Fruit fly (Drosophila melanogaster): ENCODE measurements around the gene CG31848.
A peak's percentile ranks its signal among the peaks of the same experiment; 100 is the strongest.

The CG31848 gene

DNA sequence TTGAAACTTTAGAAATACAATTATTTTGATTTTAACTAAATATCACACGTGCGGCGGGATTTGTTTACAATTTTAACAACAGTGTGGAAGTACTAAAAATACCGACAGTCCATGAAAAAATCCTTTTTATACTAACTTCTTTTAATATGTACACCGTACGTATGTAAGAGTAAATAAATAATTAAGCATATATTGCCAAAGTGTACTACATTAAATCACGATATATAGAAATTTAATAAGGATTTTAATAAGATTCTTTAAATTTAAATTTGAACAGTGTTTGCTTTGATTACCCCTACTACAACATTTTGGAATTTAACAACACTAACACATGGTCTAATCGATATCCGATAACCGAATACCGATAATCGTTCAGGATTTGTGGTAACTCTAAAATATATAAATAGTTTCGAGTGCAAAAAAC is 43.4 kb downstream of the CG31848 start, which contains the start of the genes Ski6 and CG16812 (continued):
- TF ChIP-seq CG7745 (tag; optimal IDR thresholded peaks at IDR 0.05), result no peak
- peak; percentile 68 for TF ChIP-seq gsb-n (tag; optimal IDR thresholded peaks at IDR 0.05)
- peak; percentile 83 for TF ChIP-seq CG17568 (GFP tag; optimal IDR thresholded peaks at IDR 0.05)
- peak; percentile 50 for TF ChIP-seq Abd-B (GFP tag; optimal IDR thresholded peaks at IDR 0.05)
- peak; percentile 88 for TF ChIP-seq CG14710 (tag; optimal IDR thresholded peaks at IDR 0.05)
- TF ChIP-seq CG5180 (GFP tag; optimal IDR thresholded peaks at IDR 0.05), result no peak
- peak; percentile 13 for TF ChIP-seq ewg (GFP tag; optimal IDR thresholded peaks at IDR 0.05)
- peak; percentile 43 for TF ChIP-seq dm (GFP tag; optimal IDR thresholded peaks at IDR 0.05)
- TF ChIP-seq Elba2 (GFP tag; optimal IDR thresholded peaks at IDR 0.05), result peak; percentile 29
- TF ChIP-seq fd3F (GFP tag; optimal IDR thresholded peaks at IDR 0.05), result peak; percentile 66
- 0 out of 3 replicates have a peak, but pooled peaks have one; percentile 20 for TF ChIP-seq ci (GFP tag; IDR thresholded peaks at IDR 0.05)
- no peak for TF ChIP-seq bowl (GFP tag; IDR thresholded peaks at IDR 0.05)
- TF ChIP-seq zf30C (GFP tag; optimal IDR thresholded peaks at IDR 0.05), result no peak
- TF ChIP-seq HLH54F (GFP tag; optimal IDR thresholded peaks at IDR 0.05), result no peak
- TF ChIP-seq CG18011 (GFP tag; optimal IDR thresholded peaks at IDR 0.05), result no peak
- TF ChIP-seq fd96Cb (tag; optimal IDR thresholded peaks at IDR 0.05), result peak; percentile 61
- no peak for TF ChIP-seq sc (optimal IDR thresholded peaks at IDR 0.05)
- no peak for TF ChIP-seq sc (GFP tag; optimal IDR thresholded peaks at IDR 0.05)
- no peak for TF ChIP-seq CG18599 (GFP tag; optimal IDR thresholded peaks at IDR 0.05)
- TF ChIP-seq Aef1 (GFP tag; IDR thresholded peaks at IDR 0.05), result peak; percentile 24; the same call in 2 of the 3 replicates
- no peak for TF ChIP-seq slp2 (GFP tag; optimal IDR thresholded peaks at IDR 0.05)
- peak; percentile 50 for TF ChIP-seq pho (GFP tag; optimal IDR thresholded peaks at IDR 0.05)
- no peak for TF ChIP-seq CG6683 (GFP tag; optimal IDR thresholded peaks at IDR 0.05)
- TF ChIP-seq jumu (GFP tag; optimal IDR thresholded peaks at IDR 0.05), result no peak
- TF ChIP-seq B-H1 (GFP tag; IDR thresholded peaks at IDR 0.05), result peak; percentile 26; the same call in 1 of the 3 replicates
- TF ChIP-seq trem (tag; optimal IDR thresholded peaks at IDR 0.05), result peak; percentile 89
- peak; percentile 68 for TF ChIP-seq CG17328 (GFP tag; IDR thresholded peaks at IDR 0.05)
- peak; percentile 57 for TF ChIP-seq Dp (GFP tag; optimal IDR thresholded peaks at IDR 0.05)
- peak; percentile 65 for TF ChIP-seq CG10654 (GFP tag; optimal IDR thresholded peaks at IDR 0.05)
- no peak for TF ChIP-seq lbe (GFP tag; optimal IDR thresholded peaks at IDR 0.05)
- TF ChIP-seq CG30431 (GFP tag; optimal IDR thresholded peaks at IDR 0.05), result no peak
- TF ChIP-seq CG18262 (tag; optimal IDR thresholded peaks at IDR 0.05), result peak; percentile 76
- TF ChIP-seq CG12659 (GFP tag; optimal IDR thresholded peaks at IDR 0.05), result peak; percentile 82
- TF ChIP-seq CG18619 (GFP tag; optimal IDR thresholded peaks at IDR 0.05), result no peak
- no peak for TF ChIP-seq pfk (GFP tag; optimal IDR thresholded peaks at IDR 0.05)
- TF ChIP-seq en (GFP tag; optimal IDR thresholded peaks at IDR 0.05), result peak; percentile 3
- TF ChIP-seq CG17912 (GFP tag; optimal IDR thresholded peaks at IDR 0.05), result no peak
- no peak for TF ChIP-seq CG16863 (GFP tag; optimal IDR thresholded peaks at IDR 0.05)
- no peak for TF ChIP-seq CG17802 (tag; optimal IDR thresholded peaks at IDR 0.05)
- no peak for TF ChIP-seq odd (GFP tag; optimal IDR thresholded peaks at IDR 0.05)
- no peak for TF ChIP-seq CG2875 (GFP tag; optimal IDR thresholded peaks at IDR 0.05)
- TF ChIP-seq CG8924 (tag; optimal IDR thresholded peaks at IDR 0.05), result peak; percentile 86
- TF ChIP-seq CG43689 (GFP tag; IDR thresholded peaks at IDR 0.05), result no peak
- no peak for TF ChIP-seq yki (optimal IDR thresholded peaks at IDR 0.05)
- TF ChIP-seq CG2202 (tag; optimal IDR thresholded peaks at IDR 0.05), result peak; percentile 43
- no peak for TF ChIP-seq HmgD (GFP tag; optimal IDR thresholded peaks at IDR 0.05)
- peak; percentile 10 for TF ChIP-seq CG3065 (GFP tag; optimal IDR thresholded peaks at IDR 0.05)
- TF ChIP-seq Dfd (GFP tag; optimal IDR thresholded peaks at IDR 0.05), result no peak
- TF ChIP-seq mirr (GFP tag; optimal IDR thresholded peaks at IDR 0.05), result no peak
- TF ChIP-seq ATbp (GFP tag; optimal IDR thresholded peaks at IDR 0.05), result no peak
- no peak for TF ChIP-seq usp (GFP tag; optimal IDR thresholded peaks at IDR 0.05)
- TF ChIP-seq Optix (GFP tag; IDR thresholded peaks at IDR 0.05), result no peak
